Worm (Caenorhabditis elegans) whole organism, midembryonic: Measurements from ENCODE around the gene dnj-8.

Experiments
- T22C8.4 ChIP-seq: fragments of 200-800 bp; sonication (Bioruptor generic); IDR thresholded peaks from 2 replicates; pipeline ENCODE4 v1.3.6; 2022; ENCODE audit warnings: missing genetic modification characterization, missing compliant biosample characterization
- cog-1 ChIP-seq: sonication (generic microtip); optimal IDR thresholded peaks from 2 replicates; lab custom pipeline; 2016; ENCODE audit warnings: missing genetic modification characterization, missing compliant biosample characterization
- flt-1 ChIP-seq: fragments of 200-800 bp; sonication (Bioruptor generic); IDR thresholded peaks from 2 replicates; pipeline ENCODE4 v1.3.6; 2022; ENCODE audit warnings: missing genetic modification characterization, missing compliant biosample characterization
- klf-2 ChIP-seq: fragments of 200-800 bp; sonication (Bioruptor generic); conservative IDR thresholded peaks from 2 replicates; pipeline ENCODE4 v1.3.6; 2022; ENCODE audit warnings: missing genetic modification reagents, missing genetic modification characterization, missing compliant biosample characterization
- med-1 ChIP-seq: sonication (generic microtip); optimal IDR thresholded peaks from 2 replicates; lab custom pipeline; 2017; ENCODE audit warnings: missing genetic modification characterization, mild to moderate bottlenecking, missing compliant biosample characterization, antibody characterized with exemption, missing genetic modification reagents; ENCODE audit not compliant: insufficient read depth
- ref-1 ChIP-seq: fragments of 200-800 bp; sonication (Bioruptor generic); conservative IDR thresholded peaks from 2 replicates; pipeline ENCODE4 v1.3.6; 2022; ENCODE audit warnings: missing genetic modification reagents, missing genetic modification characterization, missing compliant biosample characterization
- tab-1 ChIP-seq: fragments of 200-800 bp; sonication (Bioruptor generic); IDR thresholded peaks from 2 replicates; pipeline ENCODE4 v1.3.6; 2022; ENCODE audit warnings: missing genetic modification characterization, missing compliant biosample characterization
- ztf-23 ChIP-seq: fragments of 200-800 bp; sonication (Bioruptor generic); IDR thresholded peaks from 2 replicates; pipeline ENCODE4 v1.3.6; 2022; ENCODE audit warnings: missing genetic modification reagents, missing genetic modification characterization, missing compliant biosample characterization
- ztf-29 ChIP-seq: fragments of 200-800 bp; sonication (Bioruptor generic); IDR thresholded peaks from 2 replicates; pipeline ENCODE4 v1.3.6; 2022; ENCODE audit warnings: missing genetic modification reagents, missing genetic modification characterization, missing compliant biosample characterization

dnj-8 gene

ce11 chrII:6565077-6565476, 32.8 kb downstream of the dnj-8 start, which contains the start of gene mpz-3:
TSS of gene mpz-3 (minus strand) at chrII:6565396.
- TF ChIP-seq ztf-23 (GFP tag; lab: Robert Waterston, UW) (peak; percentile 80; the same call in 1 of the 2 replicates), cog-1 (tag; lab: Kevin White, UChicago) (no peak), ref-1 (GFP tag; lab: Robert Waterston, UW) (peak; percentile 61), klf-2 (GFP tag; lab: Robert Waterston, UW) (no peak; the same call in none of the 2 replicates), flt-1 (GFP tag; lab: Robert Waterston, UW) (peak; percentile 86), tab-1 (GFP tag; lab: Robert Waterston, UW) (peak; percentile 82; the same call in 1 of the 2 replicates), ztf-29 (peak; percentile 56; the same call in 1 of the 2 replicates), T22C8.4 (GFP tag; lab: Robert Waterston, UW) (peak; percentile 67; the same call in 1 of the 2 replicates), med-1 (peak; percentile 66)

ce11 chrII:6563238-6563637, 34.6 kb downstream of the dnj-8 start:
- TF ChIP-seq med-1: no peak
- TF ChIP-seq cog-1 (tag; lab: Kevin White, UChicago): peak; percentile 13
- no peak for TF ChIP-seq tab-1 (GFP tag; lab: Robert Waterston, UW)
- TF ChIP-seq ztf-29: no peak

ce11 chrII:6562203-6562867, 35.5 kb downstream of the dnj-8 start:
- TF ChIP-seq ztf-23 (GFP tag; lab: Robert Waterston, UW): 0 out of 2 replicates have a peak, but pooled peaks have one; percentile 50
- TF ChIP-seq T22C8.4 (GFP tag; lab: Robert Waterston, UW): no peak

DNA sequence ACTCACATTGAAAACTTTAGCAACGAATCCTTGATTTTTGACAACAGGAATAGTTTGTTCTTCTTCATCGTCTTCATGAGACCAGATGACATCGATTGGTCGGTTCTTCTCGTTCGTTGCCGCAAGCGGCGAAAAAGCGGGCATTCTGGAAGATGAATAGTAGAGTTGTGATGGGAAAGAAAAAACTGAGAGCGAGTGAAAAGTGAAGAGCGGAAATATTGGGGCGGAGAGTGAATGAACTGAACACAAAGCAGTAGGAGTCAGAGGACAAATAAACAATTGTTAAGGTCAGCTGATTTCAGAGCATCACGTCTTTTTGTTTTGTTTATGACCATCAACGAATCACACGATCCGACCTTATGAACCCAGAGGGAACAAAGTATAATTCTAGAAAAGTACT, 36.6 kb downstream of the dnj-8 start, which contains the start of gene F18C5.10:
F18C5.10 (minus strand) TSS at position 145 of the 400 bp plus-strand sequence.
- no peak for TF ChIP-seq T22C8.4 (GFP tag; lab: Robert Waterston, UW)
- TF ChIP-seq tab-1 (GFP tag; lab: Robert Waterston, UW): no peak
- TF ChIP-seq klf-2 (GFP tag; lab: Robert Waterston, UW): no peak
- no peak for TF ChIP-seq ztf-23 (GFP tag; lab: Robert Waterston, UW)
- TF ChIP-seq ztf-29: no peak
- TF ChIP-seq ref-1 (GFP tag; lab: Robert Waterston, UW): no peak
- TF ChIP-seq med-1: no peak
- no peak for TF ChIP-seq flt-1 (GFP tag; lab: Robert Waterston, UW)
- TF ChIP-seq cog-1 (tag; lab: Kevin White, UChicago): no peak

- TF ChIP-seq flt-1 (GFP tag; lab: Robert Waterston, UW) (no peak), ztf-29 (no peak), T22C8.4 (GFP tag; lab: Robert Waterston, UW) (no peak), tab-1 (GFP tag; lab: Robert Waterston, UW) (no peak)
Observed at ce11 chrII:6560291-6560690, 37.6 kb downstream of the dnj-8 start.

ce11 chrII:6558887-6559286, 39.0 kb downstream of the dnj-8 start:
- no peak for TF ChIP-seq tab-1 (GFP tag; lab: Robert Waterston, UW)
- TF ChIP-seq klf-2 (GFP tag; lab: Robert Waterston, UW): no peak
- no peak for TF ChIP-seq cog-1 (tag; lab: Kevin White, UChicago)
- TF ChIP-seq flt-1 (GFP tag; lab: Robert Waterston, UW): no peak
- no peak for TF ChIP-seq T22C8.4 (GFP tag; lab: Robert Waterston, UW)
- TF ChIP-seq ztf-23 (GFP tag; lab: Robert Waterston, UW): no peak
- TF ChIP-seq med-1: no peak
- no peak for TF ChIP-seq ztf-29
- no peak for TF ChIP-seq ref-1 (GFP tag; lab: Robert Waterston, UW)

ce11 chrII:6554677-6555076, 43.2 kb downstream of the dnj-8 start, which contains the start of gene wrn-1:
TSS of gene wrn-1 (plus strand) at chrII:6554977.
- TF ChIP-seq klf-2 (GFP tag; lab: Robert Waterston, UW): no peak
- no peak for TF ChIP-seq ztf-29
- TF ChIP-seq T22C8.4 (GFP tag; lab: Robert Waterston, UW): no peak
- no peak for TF ChIP-seq tab-1 (GFP tag; lab: Robert Waterston, UW)
- no peak for TF ChIP-seq flt-1 (GFP tag; lab: Robert Waterston, UW)

DNA sequence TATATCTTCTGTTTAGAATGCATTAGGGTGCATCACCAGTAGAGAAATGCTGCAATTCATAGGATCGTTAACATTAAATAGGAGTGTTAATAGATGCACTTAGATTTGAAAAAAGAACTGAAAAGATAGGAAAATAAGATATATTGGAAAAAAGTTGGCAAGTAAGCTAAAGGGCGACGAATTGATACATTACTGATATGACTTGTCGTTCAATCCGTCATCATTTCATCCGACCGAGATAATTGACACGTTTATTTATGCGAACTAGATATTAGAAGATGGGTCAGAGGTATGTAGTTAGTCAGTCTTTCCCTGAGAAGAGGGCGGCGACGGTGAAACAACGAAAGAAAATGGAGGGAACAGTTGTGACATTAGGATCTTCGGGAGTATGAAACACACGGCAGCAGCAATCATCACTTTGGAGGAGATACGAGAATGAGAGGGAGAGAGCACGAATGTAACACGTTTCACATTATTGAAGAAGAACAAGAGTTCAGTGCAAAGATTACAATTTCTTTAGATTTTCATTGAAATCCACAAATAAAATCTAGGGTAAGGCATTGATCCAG, 53.0 kb downstream of the dnj-8 start, which contains the start of gene lron-15:
lron-15 (minus strand) TSS at position 51 of the 569 bp plus-strand sequence.
- TF ChIP-seq ztf-23 (GFP tag; lab: Robert Waterston, UW) (no peak), T22C8.4 (GFP tag; lab: Robert Waterston, UW) (no peak), klf-2 (GFP tag; lab: Robert Waterston, UW) (no peak), med-1 (no peak), tab-1 (GFP tag; lab: Robert Waterston, UW) (no peak), ref-1 (GFP tag; lab: Robert Waterston, UW) (no peak), cog-1 (tag; lab: Kevin White, UChicago) (no peak), flt-1 (GFP tag; lab: Robert Waterston, UW) (no peak), ztf-29 (no peak)
